Worm (Caenorhabditis elegans) whole organism, L1 larva: Measurements from ENCODE around the gene fut-3.
A peak's percentile ranks its signal among the peaks of the same experiment; 100 is the strongest.

Source experiments
- C04F5.9 ChIP-seq: sonication (generic microtip); optimal IDR thresholded peaks from 2 replicates; lab custom pipeline; 2016; ENCODE audit warnings: missing genetic modification characterization, missing compliant biosample characterization
- C34B4.2 ChIP-seq: sonication (generic microtip); optimal IDR thresholded peaks from 2 replicates; lab custom pipeline; 2017; ENCODE audit warnings: mild to moderate bottlenecking, missing genetic modification characterization, missing compliant biosample characterization
- F16B12.6 ChIP-seq: fragments of 150-350 bp; optimal IDR thresholded peaks from 2 replicates; lab custom pipeline; 2014; ENCODE audit warnings: missing biosample characterization, missing genetic modification characterization
- Y116A8C.19 ChIP-seq: sonication (generic microtip); optimal IDR thresholded peaks from 2 replicates; lab custom pipeline; 2016; ENCODE audit warnings: missing compliant biosample characterization, missing genetic modification characterization, borderline replicate concordance
- aha-1 ChIP-seq: fragments of 150-350 bp; optimal IDR thresholded peaks from 2 replicates; lab custom pipeline; 2014; ENCODE audit warnings: missing biosample characterization, missing genetic modification characterization
- alr-1 ChIP-seq: fragments of 200-800 bp; sonication (Bioruptor generic); optimal IDR thresholded peaks from 2 replicates; lab custom pipeline; 2018; ENCODE audit warnings: borderline replicate concordance, mild to moderate bottlenecking, missing genetic modification characterization, missing compliant biosample characterization
- ama-1 ChIP-seq: fragments of 150-350 bp; optimal IDR thresholded peaks from 2 replicates; lab custom pipeline; 2014
- ceh-63 ChIP-seq: fragments of 200-800 bp; sonication (Bioruptor generic); optimal IDR thresholded peaks from 2 replicates; lab custom pipeline; 2018; ENCODE audit warnings: mild to moderate bottlenecking, missing genetic modification characterization, missing compliant biosample characterization
- ceh-8 ChIP-seq: fragments of 200-800 bp; sonication (Bioruptor generic); optimal IDR thresholded peaks from 2 replicates; lab custom pipeline; 2018; ENCODE audit warnings: mild to moderate bottlenecking, missing genetic modification characterization, moderate library complexity, missing compliant biosample characterization
- ceh-82 ChIP-seq, 3 experiments: fragments of 150-350 bp in 1 of 3; sonication (generic microtip) in 2 of 3; optimal IDR thresholded peaks; 2 replicates each; lab custom pipeline; 2014 to 2017; ENCODE audit warnings: missing biosample characterization in 3 of 3, missing genetic modification characterization in 3 of 3
- dpl-1 ChIP-seq, 3 experiments: fragments of 150-350 bp in 2 of 3; sonication (generic microtip) in 1 of 3; optimal IDR thresholded peaks; 2 replicates each; lab custom pipeline; 2014 to 2017; ENCODE audit warnings: missing biosample characterization in 3 of 3, missing genetic modification characterization in 3 of 3, missing genetic modification reagents in 3 of 3
- efl-1 ChIP-seq, 4 experiments: fragments of 150-350 bp; optimal IDR thresholded peaks in 3 of 4; peaks in 1 of 4; 1 replicate in 1 of 4; 2 replicates in 3 of 4; lab custom pipeline; 2014; ENCODE audit warnings: missing biosample characterization in 2 of 4, missing genetic modification characterization in 2 of 4, missing genetic modification reagents in 2 of 4
- egl-13 ChIP-seq: sonication (generic microtip); optimal IDR thresholded peaks from 2 replicates; lab custom pipeline; 2016; ENCODE audit warnings: missing genotype, missing genetic modification reagents, missing genetic modification characterization, missing compliant biosample characterization
- elt-2 ChIP-seq: sonication (generic microtip); optimal IDR thresholded peaks from 2 replicates; lab custom pipeline; 2016; ENCODE audit warnings: missing genetic modification characterization, mild to moderate bottlenecking, inconsistent platforms, missing compliant biosample characterization, missing genetic modification reagents
- ets-5 ChIP-seq: fragments of 200-800 bp; sonication (Bioruptor generic); IDR thresholded peaks from 2 replicates; pipeline ENCODE4 v1.3.6; 2022; ENCODE audit warnings: missing genetic modification characterization, missing compliant biosample characterization
- fkh-10 ChIP-seq: sonication (generic microtip); optimal IDR thresholded peaks from 2 replicates; lab custom pipeline; 2017; ENCODE audit warnings: missing biosample characterization, missing genetic modification reagents, missing genetic modification characterization
- fkh-4 ChIP-seq: sonication (generic microtip); optimal IDR thresholded peaks from 2 replicates; lab custom pipeline; 2016; ENCODE audit warnings: missing compliant biosample characterization, missing genetic modification characterization, borderline replicate concordance
- fkh-8 ChIP-seq: sonication (generic microtip); optimal IDR thresholded peaks from 2 replicates; lab custom pipeline; 2016; ENCODE audit warnings: mild to moderate bottlenecking, missing genetic modification characterization, missing compliant biosample characterization
- fos-1 ChIP-seq: fragments of 150-350 bp; optimal IDR thresholded peaks from 2 replicates; lab custom pipeline; 2014; ENCODE audit warnings: missing biosample characterization, missing genetic modification characterization
- grh-1 ChIP-seq: fragments of 200-800 bp; sonication (Bioruptor generic); IDR thresholded peaks from 2 replicates; pipeline ENCODE4 v1.3.6; 2022; ENCODE audit warnings: missing genetic modification reagents, missing genetic modification characterization, missing compliant biosample characterization
- hlh-17 ChIP-seq: fragments of 200-800 bp; sonication (Bioruptor generic); optimal IDR thresholded peaks from 2 replicates; lab custom pipeline; 2018; ENCODE audit warnings: missing genetic modification characterization, mild to moderate bottlenecking, missing compliant biosample characterization, moderate library complexity, borderline replicate concordance
- hlh-4 ChIP-seq: sonication (generic microtip); optimal IDR thresholded peaks from 2 replicates; lab custom pipeline; 2016; ENCODE audit warnings: mild to moderate bottlenecking, missing genetic modification characterization, missing compliant biosample characterization
- hpl-2 ChIP-seq: fragments of 150-350 bp; optimal IDR thresholded peaks from 2 replicates; lab custom pipeline; 2014; ENCODE audit warnings: missing biosample characterization, missing genetic modification reagents, missing genetic modification characterization
- irx-1 ChIP-seq: sonication (generic microtip); optimal IDR thresholded peaks from 2 replicates; lab custom pipeline; 2016; ENCODE audit warnings: missing genetic modification characterization, missing compliant biosample characterization
- isw-1 ChIP-seq: fragments of 200-800 bp; sonication (Bioruptor generic); IDR thresholded peaks from 2 replicates; pipeline ENCODE4 v1.3.6; 2022; ENCODE audit warnings: missing genetic modification characterization, missing compliant biosample characterization
- jun-1 ChIP-seq: fragments of 150-350 bp; optimal IDR thresholded peaks from 2 replicates; lab custom pipeline; 2014; ENCODE audit warnings: missing biosample characterization, missing genetic modification reagents, missing genetic modification characterization
- lin-15B ChIP-seq: fragments of 150-350 bp; sonication (generic microtip); optimal IDR thresholded peaks from 3 replicates; lab custom pipeline; 2014; ENCODE audit warnings: missing biosample characterization, missing genetic modification characterization
- lir-3 ChIP-seq: sonication (generic microtip); optimal IDR thresholded peaks from 2 replicates; lab custom pipeline; 2016; ENCODE audit warnings: mild to moderate bottlenecking, missing genetic modification characterization, moderate library complexity, missing compliant biosample characterization; ENCODE audit not compliant: poor library complexity
- lsy-2 ChIP-seq, 2 experiments: fragments of 150-350 bp; optimal IDR thresholded peaks; 2 replicates each; lab custom pipeline; 2014; ENCODE audit warnings: missing biosample characterization in 2 of 2, missing genetic modification characterization in 2 of 2
- mab-9 ChIP-seq: fragments of 200-800 bp; sonication (Bioruptor generic); IDR thresholded peaks from 2 replicates; pipeline ENCODE4 v1.3.6; 2022; ENCODE audit warnings: missing genetic modification reagents, missing genetic modification characterization, missing compliant biosample characterization
- mdl-1 ChIP-seq, 2 experiments: fragments of 150-350 bp; optimal IDR thresholded peaks; 2 replicates each; lab custom pipeline; 2014 to 2017; ENCODE audit warnings: missing biosample characterization in 2 of 2, missing genetic modification characterization in 2 of 2, inconsistent platforms in 1 of 2
- mef-2 ChIP-seq: fragments of 150-350 bp; optimal IDR thresholded peaks from 2 replicates; lab custom pipeline; 2014; ENCODE audit warnings: missing biosample characterization, missing genetic modification characterization
- mep-1 ChIP-seq: fragments of 150-350 bp; optimal IDR thresholded peaks from 2 replicates; lab custom pipeline; 2014; ENCODE audit warnings: missing biosample characterization, missing genetic modification characterization
- nhr-11 ChIP-seq: fragments of 150-350 bp; optimal IDR thresholded peaks from 2 replicates; lab custom pipeline; 2014; ENCODE audit warnings: missing biosample characterization, missing genetic modification characterization
- nhr-20 ChIP-seq: sonication (generic microtip); optimal IDR thresholded peaks from 2 replicates; lab custom pipeline; 2016; ENCODE audit warnings: mild to moderate bottlenecking, missing genetic modification characterization, missing compliant biosample characterization
- nhr-28 ChIP-seq: fragments of 150-350 bp; optimal IDR thresholded peaks from 2 replicates; lab custom pipeline; 2014; ENCODE audit warnings: missing biosample characterization, missing genetic modification characterization
- nhr-47 ChIP-seq: sonication (generic microtip); optimal IDR thresholded peaks from 2 replicates; lab custom pipeline; 2016; ENCODE audit warnings: mild to moderate bottlenecking, missing genetic modification characterization, moderate library complexity, missing compliant biosample characterization
- nhr-71 ChIP-seq: sonication (generic microtip); optimal IDR thresholded peaks from 2 replicates; lab custom pipeline; 2016; ENCODE audit warnings: mild to moderate bottlenecking, missing genetic modification characterization, moderate library complexity, missing compliant biosample characterization
- nhr-77 ChIP-seq: fragments of 150-350 bp; optimal IDR thresholded peaks from 2 replicates; lab custom pipeline; 2014; ENCODE audit warnings: missing biosample characterization, missing genetic modification characterization
- nhr-84 ChIP-seq: sonication (generic microtip); optimal IDR thresholded peaks from 2 replicates; lab custom pipeline; 2017; ENCODE audit warnings: missing biosample characterization, missing genetic modification characterization
- nhr-85 ChIP-seq: sonication (generic microtip); peaks from one replicate; lab custom pipeline; 2016; ENCODE audit warnings: missing genetic modification characterization, inconsistent platforms, missing compliant biosample characterization
- pax-3 ChIP-seq: fragments of 200-800 bp; sonication (Bioruptor generic); optimal IDR thresholded peaks from 2 replicates; lab custom pipeline; 2018; ENCODE audit warnings: mild to moderate bottlenecking, missing genetic modification characterization, moderate library complexity, missing compliant biosample characterization
- rnt-1 ChIP-seq: sonication (generic microtip); optimal IDR thresholded peaks from 2 replicates; lab custom pipeline; 2016; ENCODE audit warnings: mild to moderate bottlenecking, missing genetic modification characterization, moderate library complexity, missing compliant biosample characterization
- skn-1 ChIP-seq: fragments of 150-350 bp; optimal IDR thresholded peaks from 2 replicates; lab custom pipeline; 2014; ENCODE audit warnings: missing biosample characterization, missing genetic modification characterization
- snu-23 ChIP-seq: sonication (generic microtip); optimal IDR thresholded peaks from 2 replicates; lab custom pipeline; 2016; ENCODE audit warnings: missing genetic modification characterization, missing compliant biosample characterization
- sox-4 ChIP-seq: sonication (generic microtip); optimal IDR thresholded peaks from 2 replicates; lab custom pipeline; 2016; ENCODE audit warnings: missing genetic modification characterization, missing compliant biosample characterization
- sptf-1 ChIP-seq: fragments of 150-350 bp; optimal IDR thresholded peaks from 2 replicates; lab custom pipeline; 2014; ENCODE audit warnings: missing biosample characterization, missing genetic modification characterization
- sup-37 ChIP-seq: fragments of 200-800 bp; sonication (Bioruptor generic); optimal IDR thresholded peaks from 2 replicates; lab custom pipeline; 2018; ENCODE audit warnings: mild to moderate bottlenecking, missing genetic modification characterization, missing compliant biosample characterization
- unc-130 ChIP-seq: fragments of 150-350 bp; optimal IDR thresholded peaks from 2 replicates; lab custom pipeline; 2017; ENCODE audit warnings: missing biosample characterization, missing genetic modification characterization, inconsistent platforms
- unc-30 ChIP-seq: sonication (generic microtip); optimal IDR thresholded peaks from 2 replicates; lab custom pipeline; 2017; ENCODE audit warnings: missing biosample characterization, missing genetic modification characterization
- unc-86 ChIP-seq: sonication (generic microtip); optimal IDR thresholded peaks from 2 replicates; lab custom pipeline; 2016; ENCODE audit warnings: missing genetic modification characterization, missing compliant biosample characterization
- unc-98 ChIP-seq: fragments of 200-800 bp; sonication (Bioruptor generic); IDR thresholded peaks from 2 replicates; pipeline ENCODE4 v1.3.6; 2022; ENCODE audit warnings: missing genetic modification characterization, missing compliant biosample characterization
- vab-15 ChIP-seq: sonication (generic microtip); optimal IDR thresholded peaks from 2 replicates; lab custom pipeline; 2017; ENCODE audit warnings: missing genotype, mild to moderate bottlenecking, missing genetic modification characterization, missing compliant biosample characterization
- zag-1 ChIP-seq: fragments of 150-350 bp; optimal IDR thresholded peaks from 2 replicates; lab custom pipeline; 2014; ENCODE audit warnings: missing biosample characterization, missing genetic modification characterization

Gene fut-3

ce11 chrII:5619298-5619697, 40.3 kb downstream of the fut-3 start, which contains the start of gene dhs-6:
TSS of gene dhs-6 (minus strand) at chrII:5619319.
- no peak for TF ChIP-seq mef-2 (tag; lab: Kevin White, UChicago)
- no peak for TF ChIP-seq fos-1 (tag; lab: Kevin White, UChicago)
- peak; percentile 1 for TF ChIP-seq snu-23
- no peak for TF ChIP-seq hlh-17 (GFP tag; lab: Kevin White, UChicago)
- no peak for TF ChIP-seq isw-1 (GFP tag; lab: Robert Waterston, UW)
- no peak for TF ChIP-seq lir-3
- no peak for TF ChIP-seq C34B4.2
- TF ChIP-seq C04F5.9 (tag; lab: Kevin White, UChicago), result no peak
- no peak for TF ChIP-seq mdl-1 (tag; optimal IDR thresholded peaks at IDR 0.05; lab: Kevin White, UChicago)
- TF ChIP-seq fkh-10 (GFP tag; lab: Kevin White, UChicago), result no peak
- no peak for TF ChIP-seq ama-1
- no peak for TF ChIP-seq irx-1
- peak in 1 of 2 experiments; percentile 6 for TF ChIP-seq lsy-2 (tag; optimal IDR thresholded peaks at IDR 0.05; lab: Kevin White, UChicago)
- TF ChIP-seq sox-4 (tag; lab: Kevin White, UChicago), result no peak
- no peak for TF ChIP-seq grh-1 (GFP tag; lab: Robert Waterston, UW)
- TF ChIP-seq Y116A8C.19, result no peak
- TF ChIP-seq unc-30 (tag; lab: Kevin White, UChicago), result no peak
- TF ChIP-seq ceh-82 (tag; optimal IDR thresholded peaks at IDR 0.05; lab: Kevin White, UChicago), result no peak
- no peak for TF ChIP-seq jun-1 (tag; lab: Kevin White, UChicago)
- TF ChIP-seq fkh-4 (tag; lab: Kevin White, UChicago), result no peak
- no peak for TF ChIP-seq fkh-8
- TF ChIP-seq lin-15B (tag; lab: Kevin White, UChicago), result no peak
- TF ChIP-seq aha-1 (tag; lab: Kevin White, UChicago), result no peak
- TF ChIP-seq sup-37 (GFP tag; lab: Kevin White, UChicago), result no peak
- no peak for TF ChIP-seq sptf-1
- no peak for TF ChIP-seq zag-1
- TF ChIP-seq vab-15 (tag; lab: Kevin White, UChicago), result no peak
- no peak for TF ChIP-seq skn-1 (tag; lab: Kevin White, UChicago)
- no peak for TF ChIP-seq hlh-4 (tag; lab: Kevin White, UChicago)
- TF ChIP-seq nhr-20 (tag; lab: Kevin White, UChicago), result peak; percentile 77
- TF ChIP-seq unc-86 (tag; lab: Kevin White, UChicago), result no peak
- no peak for TF ChIP-seq alr-1 (tag; lab: Kevin White, UChicago)
- TF ChIP-seq nhr-71 (tag; lab: Kevin White, UChicago), result peak; percentile 13
- no peak for TF ChIP-seq rnt-1 (tag; lab: Kevin White, UChicago)
- no peak for TF ChIP-seq mep-1 (tag; lab: Kevin White, UChicago)
- no peak for TF ChIP-seq nhr-28 (tag; lab: Kevin White, UChicago)
- peak; percentile 56 for TF ChIP-seq nhr-85 (tag; lab: Kevin White, UChicago)
- TF ChIP-seq efl-1 (optimal IDR thresholded peaks at IDR 0.05; lab: Kevin White, UChicago), result no peak
- TF ChIP-seq efl-1 (GFP tag; optimal IDR thresholded peaks at IDR 0.05 in 1 of 2; lab: Kevin White, UChicago), result no peak
- no peak for TF ChIP-seq nhr-84 (tag; lab: Kevin White, UChicago)
- no peak for TF ChIP-seq nhr-11 (tag; lab: Kevin White, UChicago)
- TF ChIP-seq unc-98, result no peak
- TF ChIP-seq dpl-1 (GFP tag; optimal IDR thresholded peaks at IDR 0.05; lab: Kevin White, UChicago), result no peak
- TF ChIP-seq F16B12.6 (tag; lab: Kevin White, UChicago), result no peak
- no peak for TF ChIP-seq mab-9 (GFP tag; lab: Robert Waterston, UW)
- peak; percentile 20 for TF ChIP-seq elt-2 (tag; lab: Kevin White, UChicago)
- TF ChIP-seq pax-3 (tag; lab: Kevin White, UChicago), result no peak
- no peak for TF ChIP-seq nhr-47 (tag; lab: Kevin White, UChicago)
- TF ChIP-seq unc-130 (tag; lab: Kevin White, UChicago), result no peak
- TF ChIP-seq hpl-2 (GFP tag; lab: Kevin White, UChicago), result no peak
- TF ChIP-seq ets-5 (GFP tag; lab: Robert Waterston, UW), result no peak
- no peak for TF ChIP-seq nhr-77 (tag; lab: Kevin White, UChicago)
- no peak for TF ChIP-seq egl-13
- no peak for TF ChIP-seq ceh-8 (GFP tag; lab: Kevin White, UChicago)
- TF ChIP-seq ceh-63 (GFP tag; lab: Kevin White, UChicago), result no peak
